Worm (Caenorhabditis elegans) whole organism, L3 larva: Measurements from ENCODE around the gene mlc-2.

Experiments used
- ZK546.5 ChIP-seq: sonication (generic microtip); optimal IDR thresholded peaks from 2 replicates; lab custom pipeline; 2017; ENCODE audit warnings: missing biosample characterization, missing genetic modification characterization
- jun-1 ChIP-seq: fragments of 150-350 bp; optimal IDR thresholded peaks from 2 replicates; lab custom pipeline; 2014; ENCODE audit warnings: missing biosample characterization, missing genetic modification reagents, missing genetic modification characterization
- mml-1 ChIP-seq: fragments of 150-350 bp; sonication (generic microtip); optimal IDR thresholded peaks from 3 replicates; lab custom pipeline; 2014; ENCODE audit warnings: missing biosample characterization, missing genetic modification characterization

- TF ChIP-seq ZK546.5 (tag; lab: Kevin White, UChicago) = no peak
- TF ChIP-seq jun-1 = no peak
- TF ChIP-seq mml-1 (tag; lab: Kevin White, UChicago) = no peak
These were observed 34.8 kb downstream of the mlc-2 start, which contains the start of gene osm-11 for ce11 chrX:17421532-17422078.
